Worm (Caenorhabditis elegans) whole organism, late embryonic: ENCODE results near the gene F11E6.4.

Experiments used
- K02D7.2 ChIP-seq: sonication (generic microtip); optimal IDR thresholded peaks from 2 replicates; lab custom pipeline; 2017; ENCODE audit warnings: mild to moderate bottlenecking, missing genetic modification characterization, missing compliant biosample characterization
- K09A11.1 ChIP-seq: sonication (generic microtip); optimal IDR thresholded peaks from 2 replicates; lab custom pipeline; 2017; ENCODE audit warnings: antibody characterized with exemption, mild to moderate bottlenecking, missing genetic modification characterization, missing compliant biosample characterization; ENCODE audit not compliant: insufficient read depth
- T23F11.4 ChIP-seq: fragments of 200-800 bp; sonication (Bioruptor generic); optimal IDR thresholded peaks from 2 replicates; lab custom pipeline; 2018; ENCODE audit warnings: mild to moderate bottlenecking, missing genetic modification characterization, missing compliant biosample characterization
- ama-1 ChIP-seq: fragments of 150-350 bp; optimal IDR thresholded peaks from 2 replicates; lab custom pipeline; 2014
- ceh-14 ChIP-seq: sonication (generic microtip); optimal IDR thresholded peaks from 2 replicates; lab custom pipeline; 2016; ENCODE audit warnings: missing genotype, missing genetic modification characterization, missing compliant biosample characterization
- ceh-30 ChIP-seq: fragments of 150-350 bp; optimal IDR thresholded peaks from 2 replicates; lab custom pipeline; 2014; ENCODE audit warnings: missing biosample characterization, missing genetic modification characterization
- ceh-31 ChIP-seq: sonication (generic microtip); optimal IDR thresholded peaks from 2 replicates; lab custom pipeline; 2016; ENCODE audit warnings: missing genetic modification characterization, missing compliant biosample characterization
- ceh-45 ChIP-seq: fragments of 200-800 bp; sonication (Bioruptor generic); IDR thresholded peaks from 2 replicates; pipeline ENCODE4 v1.3.6; 2022; ENCODE audit warnings: missing genetic modification reagents, missing genetic modification characterization, missing compliant biosample characterization
- ceh-48 ChIP-seq: sonication (generic microtip); optimal IDR thresholded peaks from 2 replicates; lab custom pipeline; 2016; ENCODE audit warnings: missing genetic modification characterization, inconsistent platforms, missing compliant biosample characterization
- ceh-6 ChIP-seq: fragments of 200-800 bp; sonication (Bioruptor generic); optimal IDR thresholded peaks from 2 replicates; lab custom pipeline; 2018; ENCODE audit warnings: mild to moderate bottlenecking, missing genetic modification characterization, missing compliant biosample characterization
- ceh-9 ChIP-seq: sonication (generic microtip); optimal IDR thresholded peaks from 2 replicates; lab custom pipeline; 2016; ENCODE audit warnings: mild to moderate bottlenecking, missing genetic modification characterization, inconsistent platforms, missing compliant biosample characterization
- che-1 ChIP-seq: sonication (generic microtip); optimal IDR thresholded peaks from 2 replicates; lab custom pipeline; 2016; ENCODE audit warnings: mild to moderate bottlenecking, missing genetic modification characterization, missing compliant biosample characterization
- dmd-4 ChIP-seq: sonication (generic microtip); optimal IDR thresholded peaks from 2 replicates; lab custom pipeline; 2016; ENCODE audit warnings: borderline replicate concordance, missing genetic modification characterization, missing compliant biosample characterization
- ets-4 ChIP-seq: sonication (generic microtip); optimal IDR thresholded peaks from 2 replicates; lab custom pipeline; 2016; ENCODE audit warnings: missing genetic modification characterization, missing compliant biosample characterization
- eyg-1 ChIP-seq: sonication (generic microtip); optimal IDR thresholded peaks from 2 replicates; lab custom pipeline; 2016; ENCODE audit warnings: missing genotype, missing genetic modification characterization, missing compliant biosample characterization
- gmeb-2 ChIP-seq: sonication (generic microtip); optimal IDR thresholded peaks from 2 replicates; lab custom pipeline; 2016; ENCODE audit warnings: missing genetic modification characterization, inconsistent platforms, missing compliant biosample characterization
- hlh-13 ChIP-seq: fragments of 200-800 bp; sonication (Bioruptor generic); optimal IDR thresholded peaks from 2 replicates; lab custom pipeline; 2018; ENCODE audit warnings: mild to moderate bottlenecking, missing genetic modification characterization, missing compliant biosample characterization
- hlh-15 ChIP-seq: sonication (generic microtip); optimal IDR thresholded peaks from 2 replicates; lab custom pipeline; 2016; ENCODE audit warnings: missing genetic modification characterization, missing compliant biosample characterization
- hlh-30 ChIP-seq: sonication (generic microtip); optimal IDR thresholded peaks from 2 replicates; lab custom pipeline; 2017; ENCODE audit warnings: antibody characterized with exemption, missing genetic modification characterization, missing compliant biosample characterization; ENCODE audit not compliant: insufficient read depth
- hlh-6 ChIP-seq: sonication (generic microtip); optimal IDR thresholded peaks from 2 replicates; lab custom pipeline; 2016; ENCODE audit warnings: missing genotype, missing genetic modification characterization, missing compliant biosample characterization
- hlh-8 ChIP-seq: sonication (generic microtip); optimal IDR thresholded peaks from 2 replicates; lab custom pipeline; 2016; ENCODE audit warnings: missing genotype, missing genetic modification characterization, missing compliant biosample characterization
- lim-6 ChIP-seq: sonication (generic microtip); optimal IDR thresholded peaks from 2 replicates; lab custom pipeline; 2016; ENCODE audit warnings: missing genetic modification characterization, missing compliant biosample characterization
- lin-11 ChIP-seq: fragments of 200-800 bp; sonication (Bioruptor generic); optimal IDR thresholded peaks from 2 replicates; lab custom pipeline; 2018; ENCODE audit warnings: mild to moderate bottlenecking, missing genetic modification characterization, missing compliant biosample characterization
- madf-2 ChIP-seq: sonication (generic microtip); optimal IDR thresholded peaks from 2 replicates; lab custom pipeline; 2017; ENCODE audit warnings: missing genetic modification characterization, missing compliant biosample characterization
- npax-4 ChIP-seq: sonication (generic microtip); optimal IDR thresholded peaks from 2 replicates; lab custom pipeline; 2016; ENCODE audit warnings: missing genetic modification characterization, missing compliant biosample characterization
- pha-2 ChIP-seq: sonication (generic microtip); optimal IDR thresholded peaks from 2 replicates; lab custom pipeline; 2017; ENCODE audit warnings: mild to moderate bottlenecking, missing genetic modification characterization, missing compliant biosample characterization
- pha-4 ChIP-seq: fragments of 150-350 bp; optimal IDR thresholded peaks from 2 replicates; lab custom pipeline; 2018; ENCODE audit warnings: missing biosample characterization, missing genetic modification reagents, missing genetic modification characterization
- pros-1 ChIP-seq: fragments of 150-350 bp; optimal IDR thresholded peaks from 2 replicates; lab custom pipeline; 2014; ENCODE audit warnings: missing biosample characterization, missing genetic modification reagents, missing genetic modification characterization
- rnt-1 ChIP-seq: sonication (generic microtip); optimal IDR thresholded peaks from 2 replicates; lab custom pipeline; 2016; ENCODE audit warnings: missing genetic modification characterization, missing compliant biosample characterization
- sox-2 ChIP-seq: fragments of 200-800 bp; sonication (Bioruptor generic); IDR thresholded peaks from 2 replicates; pipeline ENCODE4 v1.3.6; 2022; ENCODE audit warnings: missing genetic modification reagents, missing genetic modification characterization, missing compliant biosample characterization
- tbx-2 ChIP-seq: sonication (generic microtip); optimal IDR thresholded peaks from 2 replicates; lab custom pipeline; 2016; ENCODE audit warnings: missing genetic modification characterization, missing compliant biosample characterization
- unc-42 ChIP-seq: sonication (generic microtip); optimal IDR thresholded peaks from 2 replicates; lab custom pipeline; 2016; ENCODE audit warnings: missing genotype, missing genetic modification characterization, missing compliant biosample characterization
- unc-55 ChIP-seq: sonication (generic microtip); optimal IDR thresholded peaks from 2 replicates; lab custom pipeline; 2017; ENCODE audit warnings: missing biosample characterization, missing genetic modification reagents, missing genetic modification characterization
- zip-5 ChIP-seq: sonication (generic microtip); optimal IDR thresholded peaks from 2 replicates; lab custom pipeline; 2016; ENCODE audit warnings: missing genetic modification characterization, missing compliant biosample characterization

Gene F11E6.4

ce11 chrIV:17440417-17440816, 29.7 kb downstream of the F11E6.4 start, which contains the start of gene F08A7.1:
F08A7.1 (plus strand) TSS chrIV:17440607.
- TF ChIP-seq unc-55 (GFP tag; lab: Kevin White, UChicago) (no peak), K09A11.1 (tag; lab: Kevin White, UChicago) (no peak), sox-2 (GFP tag; lab: Robert Waterston, UW) (no peak), tbx-2 (tag; lab: Kevin White, UChicago) (no peak), rnt-1 (no peak), dmd-4 (tag; lab: Kevin White, UChicago) (no peak), ets-4 (no peak), lim-6 (tag; lab: Kevin White, UChicago) (no peak), T23F11.4 (GFP tag; lab: Kevin White, UChicago) (no peak), madf-2 (tag; lab: Kevin White, UChicago) (no peak), hlh-15 (tag; lab: Kevin White, UChicago) (no peak), eyg-1 (tag; lab: Kevin White, UChicago) (no peak), ama-1 (no peak), ceh-30 (tag; lab: Kevin White, UChicago) (no peak), pha-4 (tag; lab: Kevin White, UChicago) (no peak)

ce11 chrIV:17440001-17440400, 30.2 kb downstream of the F11E6.4 start, which contains the start of gene C06A12.19:
C06A12.19 (minus strand) TSS chrIV:17440101.
- TF ChIP-seq hlh-8 (tag; lab: Kevin White, UChicago): no peak
- TF ChIP-seq ceh-9 (tag; lab: Kevin White, UChicago): no peak
- no peak for TF ChIP-seq T23F11.4 (GFP tag; lab: Kevin White, UChicago)
- TF ChIP-seq ceh-14 (tag; lab: Kevin White, UChicago): no peak

- TF ChIP-seq pros-1 (tag; lab: Kevin White, UChicago): no peak
- TF ChIP-seq ceh-6 (GFP tag; lab: Kevin White, UChicago): no peak
Observed at ce11 chrIV:17437038-17437437, 33.1 kb downstream of the F11E6.4 start, which contains the start of gene C06A12.8. C06A12.8 (plus strand) TSS chrIV:17437338.

- TF ChIP-seq rnt-1 (no peak), npax-4 (tag; lab: Kevin White, UChicago) (no peak), che-1 (tag; lab: Kevin White, UChicago) (no peak), gmeb-2 (tag; lab: Kevin White, UChicago) (no peak), K09A11.1 (tag; lab: Kevin White, UChicago) (no peak), hlh-13 (no peak), lin-11 (tag; lab: Kevin White, UChicago) (no peak), dmd-4 (tag; lab: Kevin White, UChicago) (no peak), hlh-15 (tag; lab: Kevin White, UChicago) (no peak), zip-5 (tag; lab: Kevin White, UChicago) (no peak), ceh-31 (no peak), unc-42 (tag; lab: Kevin White, UChicago) (no peak), hlh-6 (tag; lab: Kevin White, UChicago) (no peak), hlh-30 (tag; lab: Kevin White, UChicago) (no peak), madf-2 (tag; lab: Kevin White, UChicago) (no peak), ceh-9 (tag; lab: Kevin White, UChicago) (no peak), pha-2 (tag; lab: Kevin White, UChicago) (no peak), ceh-48 (tag; lab: Kevin White, UChicago) (no peak), ceh-30 (tag; lab: Kevin White, UChicago) (no peak), ama-1 (no peak)
Observed at ce11 chrIV:17436552-17436951, 33.6 kb downstream of the F11E6.4 start, which contains the start of gene gcy-27. gcy-27 (minus strand) TSS chrIV:17436652.

ce11 chrIV:17435228-17435627, 34.9 kb downstream of the F11E6.4 start:
- TF ChIP-seq K02D7.2 (tag; lab: Kevin White, UChicago): no peak
- TF ChIP-seq ceh-45: no peak
